Fruit fly (Drosophila melanogaster) whole organism: ENCODE data around the gene CG32588.

Experiments
- CG8478 ChIP-seq: fragments of >200 bp; optimal IDR thresholded peaks from 2 replicates; lab custom pipeline; 2018; ENCODE audit warnings: inconsistent platforms
- Dll ChIP-seq: fragments of >200 bp; optimal IDR thresholded peaks from 2 replicates; lab custom pipeline; 2017
- EcR ChIP-seq, 2 experiments: fragments of >200 bp; optimal IDR thresholded peaks; 2 replicates each; lab custom pipeline; 2017; ENCODE audit warnings: missing biosample characterization in 2 of 2, missing genetic modification characterization in 2 of 2, missing genetic modification reagents in 2 of 2
- pan ChIP-seq: fragments of >200 bp; optimal IDR thresholded peaks from 2 replicates; lab custom pipeline; 2017
- psq ChIP-seq: fragments of >200 bp; optimal IDR thresholded peaks from 2 replicates; lab custom pipeline; 2017
- usp ChIP-seq: fragments of >200 bp; optimal IDR thresholded peaks from 2 replicates; lab custom pipeline; 2017; ENCODE audit warnings: missing biosample characterization, missing genetic modification characterization, mixed read lengths

CG32588 gene

dm6 chrX:15164879-15165278, 41.6 kb downstream of the CG32588 start:
- TF ChIP-seq CG8478 (lab: Kevin White, UChicago) (no peak), EcR (GFP tag; optimal IDR thresholded peaks at IDR 0.05; lab: Kevin White, UChicago) (no peak), psq (lab: Kevin White, UChicago) (no peak), usp (GFP tag; lab: Kevin White, UChicago) (no peak), Dll (no peak), pan (no peak)

- TF ChIP-seq usp (GFP tag; lab: Kevin White, UChicago) (no peak), CG8478 (lab: Kevin White, UChicago) (no peak), Dll (no peak)
Measured at dm6 chrX:15163395-15163794, 43.0 kb downstream of the CG32588 start.

dm6 chrX:15162941-15163340, 43.5 kb downstream of the CG32588 start, which contains the start of gene CG9095:
CG9095 (minus strand) TSS chrX:15163225.
- TF ChIP-seq psq (lab: Kevin White, UChicago) = no peak
- TF ChIP-seq pan = no peak
- no peak for TF ChIP-seq Dll
- TF ChIP-seq EcR (GFP tag; optimal IDR thresholded peaks at IDR 0.05; lab: Kevin White, UChicago) = no peak
- TF ChIP-seq CG8478 (lab: Kevin White, UChicago) = no peak
- no peak for TF ChIP-seq usp (GFP tag; lab: Kevin White, UChicago)

dm6 chrX:15162068-15162467, 44.4 kb downstream of the CG32588 start:
- TF ChIP-seq CG8478 (lab: Kevin White, UChicago) (no peak), usp (GFP tag; lab: Kevin White, UChicago) (no peak), EcR (GFP tag; optimal IDR thresholded peaks at IDR 0.05; lab: Kevin White, UChicago) (no peak), Dll (no peak)

- TF ChIP-seq pan (no peak), EcR (GFP tag; optimal IDR thresholded peaks at IDR 0.05; lab: Kevin White, UChicago) (no peak), Dll (no peak), psq (lab: Kevin White, UChicago) (no peak), CG8478 (lab: Kevin White, UChicago) (no peak), usp (GFP tag; lab: Kevin White, UChicago) (no peak)
Measured at dm6 chrX:15157230-15157629, 49.2 kb downstream of the CG32588 start.

dm6 chrX:15156286-15156685, 50.1 kb downstream of the CG32588 start:
- no peak for TF ChIP-seq pan
- no peak for TF ChIP-seq Dll
